Fruit fly (Drosophila melanogaster): ENCODE results near the gene fz.

fz gene

dm6 chr3L:14321858-14322257 lies 47.7 kb downstream of the fz start:
- TF ChIP-seq CG15336 (GFP tag; IDR thresholded peaks at IDR 0.05) (no peak), CG3919 (GFP tag; optimal IDR thresholded peaks at IDR 0.05) (no peak), Eip75B (GFP tag; optimal IDR thresholded peaks at IDR 0.05) (no peak), CG8632 (GFP tag; optimal IDR thresholded peaks at IDR 0.05) (no peak), CG16779 (tag; optimal IDR thresholded peaks at IDR 0.05) (no peak), CG6163 (GFP tag; IDR thresholded peaks at IDR 0.05) (0 out of 3 replicates have a peak, but pooled peaks have one; percentile 5), dsx (GFP tag; optimal IDR thresholded peaks at IDR 0.05; ENCODE audit: poor library complexity, severe bottlenecking) (no peak), ss (GFP tag; optimal IDR thresholded peaks at IDR 0.05) (peak in 1 of 2 experiments; percentile 81), CG6854 (GFP tag; optimal IDR thresholded peaks at IDR 0.05) (peak; percentile 32)

- TF ChIP-seq CG6808 (GFP tag; optimal IDR thresholded peaks at IDR 0.05) (peak; percentile 6), acj6 (GFP tag; optimal IDR thresholded peaks at IDR 0.05) (peak; percentile 27), pdm3 (GFP tag; optimal IDR thresholded peaks at IDR 0.05) (peak; percentile 18), dsx (GFP tag; optimal IDR thresholded peaks at IDR 0.05; ENCODE audit: poor library complexity, severe bottlenecking) (no peak), esn (GFP tag; optimal IDR thresholded peaks at IDR 0.05) (no peak), net (GFP tag; optimal IDR thresholded peaks at IDR 0.05) (peak; percentile 9), CG3032 (tag; optimal IDR thresholded peaks at IDR 0.05) (peak; percentile 13), CG4318 (GFP tag; optimal IDR thresholded peaks at IDR 0.05) (peak; percentile 18), Gug (GFP tag; IDR thresholded peaks at IDR 0.05) (no peak), Sox15 (GFP tag; optimal IDR thresholded peaks at IDR 0.05) (no peak), CG10631 (GFP tag; optimal IDR thresholded peaks at IDR 0.05) (no peak), Sox14 (GFP tag; optimal IDR thresholded peaks at IDR 0.05) (peak; percentile 37), Hr39 (GFP tag; optimal IDR thresholded peaks at IDR 0.05) (peak; percentile 16), CG11902 (GFP tag; optimal IDR thresholded peaks at IDR 0.05) (no peak), svp (GFP tag) (peak; percentile 50), CG6163 (GFP tag; IDR thresholded peaks at IDR 0.05) (peak; percentile 5; the same call in 1 of the 3 replicates), spab (GFP tag; optimal IDR thresholded peaks at IDR 0.05) (peak; percentile 11), Met (GFP tag; optimal IDR thresholded peaks at IDR 0.05) (peak; percentile 10), topi (GFP tag; optimal IDR thresholded peaks at IDR 0.05) (peak; percentile 19), OdsH (GFP tag; optimal IDR thresholded peaks at IDR 0.05) (peak; percentile 18), CG6276 (GFP tag; optimal IDR thresholded peaks at IDR 0.05) (no peak), salr (GFP tag; optimal IDR thresholded peaks at IDR 0.05) (peak in 1 of 2 experiments; percentile 21), CG1621 (tag; optimal IDR thresholded peaks at IDR 0.05) (no peak), CG8119 (GFP tag; IDR thresholded peaks at IDR 0.05) (peak; percentile 20; the same call in 1 of the 3 replicates), Hr4 (GFP tag; optimal IDR thresholded peaks at IDR 0.05) (peak; percentile 52), CG15336 (GFP tag; IDR thresholded peaks at IDR 0.05) (peak; percentile 49), achi (GFP tag; optimal IDR thresholded peaks at IDR 0.05) (peak; percentile 10), Eip78C (GFP tag) (peak; percentile 89), CG32006 (GFP tag; optimal IDR thresholded peaks at IDR 0.05) (peak; percentile 58), fd85E (GFP tag; optimal IDR thresholded peaks at IDR 0.05) (no peak), CG8319 (GFP tag; optimal IDR thresholded peaks at IDR 0.05) (no peak)
These were observed 48.2 kb downstream of the fz start for dm6 chr3L:14322268-14322784.

DNA sequence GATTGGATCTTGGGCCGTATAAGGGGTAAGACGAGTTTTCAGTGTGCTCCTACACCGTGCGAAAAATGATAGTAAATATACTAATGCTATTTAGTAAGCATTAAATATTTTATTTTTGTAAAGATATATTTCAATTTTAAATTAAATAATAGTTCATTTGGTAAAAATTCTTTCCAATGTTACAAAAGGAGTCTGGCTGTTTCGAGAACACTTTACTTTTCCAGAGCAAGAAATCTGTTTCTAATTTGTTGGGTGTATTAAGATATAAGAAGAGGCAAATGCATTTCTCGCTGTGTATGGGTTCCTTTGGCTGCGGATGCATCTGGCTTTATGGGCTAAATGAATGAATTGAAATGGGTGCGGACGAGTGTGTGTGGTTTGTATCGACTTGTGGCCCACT lies 51.1 kb downstream of the fz start:
- peak; percentile 18 for TF ChIP-seq Eip75B (GFP tag; optimal IDR thresholded peaks at IDR 0.05)
- TF ChIP-seq topi (GFP tag; optimal IDR thresholded peaks at IDR 0.05) = peak; percentile 12
- TF ChIP-seq fd85E (GFP tag; optimal IDR thresholded peaks at IDR 0.05) = no peak
- peak; percentile 48; the same call in 1 of the 2 replicates for TF ChIP-seq CG15336 (GFP tag; IDR thresholded peaks at IDR 0.05)
- peak; percentile 24 for TF ChIP-seq CG8632 (GFP tag; optimal IDR thresholded peaks at IDR 0.05)
- peak; percentile 58 for TF ChIP-seq achi (GFP tag; optimal IDR thresholded peaks at IDR 0.05)
- no peak for TF ChIP-seq Hr38 (GFP tag; optimal IDR thresholded peaks at IDR 0.05)
- TF ChIP-seq fd59A (GFP tag; optimal IDR thresholded peaks at IDR 0.05) = no peak
- no peak for TF ChIP-seq fkh (GFP tag; optimal IDR thresholded peaks at IDR 0.05)
- TF ChIP-seq Hr4 (GFP tag; optimal IDR thresholded peaks at IDR 0.05) = peak; percentile 36
- peak; percentile 11 for TF ChIP-seq CG31627 (GFP tag; optimal IDR thresholded peaks at IDR 0.05)
- TF ChIP-seq CG6808 (GFP tag; optimal IDR thresholded peaks at IDR 0.05) = peak; percentile 35
- TF ChIP-seq CG10669 (GFP tag; optimal IDR thresholded peaks at IDR 0.05) = peak; percentile 47
- peak; percentile 32 for TF ChIP-seq esn (GFP tag; optimal IDR thresholded peaks at IDR 0.05)
- TF ChIP-seq pdm3 (GFP tag; optimal IDR thresholded peaks at IDR 0.05) = no peak
- TF ChIP-seq Eip93F (GFP tag; optimal IDR thresholded peaks at IDR 0.05) = no peak
- no peak for TF ChIP-seq Smox (GFP tag; optimal IDR thresholded peaks at IDR 0.05)
- peak; percentile 45 for TF ChIP-seq CG4318 (GFP tag; optimal IDR thresholded peaks at IDR 0.05)
- no peak for TF ChIP-seq Sox15 (GFP tag; optimal IDR thresholded peaks at IDR 0.05)
- TF ChIP-seq CG11294 (GFP tag; IDR thresholded peaks at IDR 0.05) = no peak
- TF ChIP-seq Eip78C (GFP tag) = peak; percentile 79
- TF ChIP-seq CG34406 (GFP tag; optimal IDR thresholded peaks at IDR 0.05) = peak; percentile 33
- TF ChIP-seq Blimp-1 (GFP tag; optimal IDR thresholded peaks at IDR 0.05) = no peak
- TF ChIP-seq svp (GFP tag) = peak; percentile 56

Data from whole organism, prepupa.